Fruit fly (Drosophila melanogaster) whole organism, embryonic: ENCODE measurements around the gene Naxe.

Source experiments
- Abd-B ChIP-seq: fragments of 200-800 bp; sonication (Bioruptor generic); optimal IDR thresholded peaks from 2 replicates; lab custom pipeline; 2018; ENCODE audit warnings: missing biosample characterization, mild to moderate bottlenecking, missing genetic modification characterization, moderate library complexity
- Awh ChIP-seq: fragments of 200-800 bp; sonication (Bioruptor generic); IDR thresholded peaks from 2 replicates; pipeline ENCODE4, ENCODE4 v1.3.6; 2022; ENCODE audit warnings: missing biosample characterization, missing genetic modification characterization
- CG10147 ChIP-seq: fragments of 200-800 bp; sonication (Bioruptor generic); optimal IDR thresholded peaks from 2 replicates; lab custom pipeline; 2019; ENCODE audit warnings: missing biosample characterization, mild to moderate bottlenecking, missing genetic modification characterization, moderate library complexity
- CG10462 ChIP-seq: fragments of 200-800 bp; sonication (Bioruptor generic); optimal IDR thresholded peaks from 2 replicates; lab custom pipeline; 2016; ENCODE audit warnings: missing biosample characterization, missing genetic modification characterization
- CG10543 ChIP-seq: fragments of 200-800 bp; sonication (Bioruptor generic); optimal IDR thresholded peaks from 3 replicates; lab custom pipeline; 2017; ENCODE audit warnings: missing biosample characterization, mild to moderate bottlenecking, missing genetic modification characterization, moderate library complexity
- CG10959 ChIP-seq: fragments of 200-800 bp; sonication (Bioruptor generic); IDR thresholded peaks from 2 replicates; pipeline ENCODE4 v1.3.6; 2022; ENCODE audit warnings: missing biosample characterization, missing genetic modification characterization
- CG11247 ChIP-seq: fragments of 200-800 bp; sonication (Bioruptor generic); IDR thresholded peaks from 2 replicates; pipeline ENCODE4 v1.3.6; 2022; ENCODE audit warnings: missing biosample characterization, missing genetic modification characterization
- CG11504 ChIP-seq: fragments of 200-800 bp; sonication (Bioruptor generic); optimal IDR thresholded peaks from 3 replicates; lab custom pipeline; 2019; ENCODE audit warnings: missing biosample characterization, mild to moderate bottlenecking, missing genetic modification characterization, moderate library complexity
- CG1233 ChIP-seq: fragments of 200-800 bp; sonication (Bioruptor generic); optimal IDR thresholded peaks from 4 replicates; lab custom pipeline; 2018; ENCODE audit warnings: missing biosample characterization, mild to moderate bottlenecking, missing genetic modification characterization
- CG14441 ChIP-seq: fragments of 200-800 bp; sonication (Bioruptor generic); IDR thresholded peaks from 2 replicates; pipeline ENCODE4 v1.3.6; 2022; ENCODE audit warnings: missing biosample characterization, missing genetic modification characterization
- CG15269 ChIP-seq: fragments of 200-800 bp; sonication (Bioruptor generic); optimal IDR thresholded peaks from 2 replicates; lab custom pipeline; 2018; ENCODE audit warnings: missing biosample characterization, mild to moderate bottlenecking, missing genetic modification characterization, moderate library complexity
- CG17328 ChIP-seq: fragments of 200-800 bp; sonication (Bioruptor generic); IDR thresholded peaks from 2 replicates; pipeline ENCODE4 v1.3.6; 2022; ENCODE audit warnings: missing biosample characterization, missing genetic modification characterization
- CG17802 ChIP-seq: fragments of 200-800 bp; sonication (Bioruptor generic); optimal IDR thresholded peaks from 2 replicates; lab custom pipeline; 2018; ENCODE audit warnings: missing biosample characterization, mild to moderate bottlenecking, missing genetic modification characterization, moderate library complexity
- CG4707 ChIP-seq: fragments of 200-800 bp; sonication (Bioruptor generic); optimal IDR thresholded peaks from 2 replicates; lab custom pipeline; 2018; ENCODE audit warnings: missing biosample characterization, mild to moderate bottlenecking, missing genetic modification characterization, moderate library complexity
- CG6791 ChIP-seq: fragments of 200-800 bp; sonication (Bioruptor generic); IDR thresholded peaks from 3 replicates; pipeline ENCODE4 v1.3.6; 2022; ENCODE audit warnings: missing biosample characterization, missing genetic modification characterization; ENCODE audit not compliant: partially characterized antibody
- CG7372 ChIP-seq: fragments of 200-800 bp; sonication (Bioruptor generic); IDR thresholded peaks from 2 replicates; pipeline ENCODE4 v1.3.6; 2022; ENCODE audit warnings: missing biosample characterization, missing genetic modification characterization
- CG7928 ChIP-seq: fragments of 200-800 bp; sonication (Bioruptor generic); optimal IDR thresholded peaks from 2 replicates; lab custom pipeline; 2017; ENCODE audit warnings: missing biosample characterization, mild to moderate bottlenecking, missing genetic modification characterization
- CG7987 ChIP-seq: fragments of 200-800 bp; sonication (Bioruptor generic); optimal IDR thresholded peaks from 2 replicates; lab custom pipeline; 2018; ENCODE audit warnings: missing biosample characterization, mild to moderate bottlenecking, missing genetic modification characterization, moderate library complexity
- CG8281 ChIP-seq: fragments of 200-800 bp; sonication (Bioruptor generic); optimal IDR thresholded peaks from 2 replicates; lab custom pipeline; 2018; ENCODE audit warnings: missing biosample characterization, mild to moderate bottlenecking, missing genetic modification characterization, moderate library complexity
- CG9876 ChIP-seq: fragments of 200-800 bp; sonication (Bioruptor generic); optimal IDR thresholded peaks from 2 replicates; lab custom pipeline; 2016; ENCODE audit warnings: missing biosample characterization, missing genetic modification characterization
- Dp ChIP-seq: fragments of 200-800 bp; sonication (Bioruptor generic); optimal IDR thresholded peaks from 2 replicates; lab custom pipeline; 2018; ENCODE audit warnings: missing biosample characterization, mild to moderate bottlenecking, missing genetic modification characterization, moderate library complexity
- Eip74EF ChIP-seq, 2 experiments: fragments of 200-800 bp in 1 of 2; fragments of >200 bp in 1 of 2; sonication (Bioruptor generic) in 1 of 2; optimal IDR thresholded peaks; 2 replicates each; lab custom pipeline; 2017 to 2019; ENCODE audit warnings: missing biosample characterization in 2 of 2, missing genetic modification characterization in 2 of 2, mild to moderate bottlenecking in 1 of 2, moderate library complexity in 1 of 2
- Hr3 ChIP-seq: fragments of 200-800 bp; sonication (Bioruptor generic); optimal IDR thresholded peaks from 3 replicates; lab custom pipeline; 2016; ENCODE audit warnings: missing biosample characterization, missing genetic modification characterization
- Lpt ChIP-seq: fragments of >200 bp; optimal IDR thresholded peaks from 2 replicates; lab custom pipeline; 2018; ENCODE audit warnings: missing biosample characterization, missing genetic modification characterization
- NK7.1 ChIP-seq: fragments of 200-800 bp; sonication (Bioruptor generic); optimal IDR thresholded peaks from 3 replicates; lab custom pipeline; 2016; ENCODE audit warnings: missing biosample characterization, missing genetic modification characterization
- Side ChIP-seq: fragments of 200-800 bp; sonication (Bioruptor generic); optimal IDR thresholded peaks from 2 replicates; lab custom pipeline; 2016; ENCODE audit warnings: missing biosample characterization, missing genetic modification characterization
- Xrp1 ChIP-seq: fragments of 200-800 bp; sonication (Bioruptor generic); IDR thresholded peaks from 2 replicates; pipeline ENCODE4 v1.3.6; 2022; ENCODE audit warnings: missing biosample characterization, missing genetic modification characterization
- ato ChIP-seq: fragments of 200-800 bp; sonication (Bioruptor generic); IDR thresholded peaks from 2 replicates; pipeline ENCODE4 v1.3.6; 2022; ENCODE audit warnings: missing biosample characterization, missing genetic modification characterization; ENCODE audit not compliant: partially characterized antibody
- bcd ChIP-seq: fragments of 200-800 bp; sonication (Bioruptor generic); optimal IDR thresholded peaks from 2 replicates; lab custom pipeline; 2017; ENCODE audit warnings: missing biosample characterization, mild to moderate bottlenecking, missing genetic modification characterization
- bigmax ChIP-seq: fragments of 200-800 bp; sonication (Bioruptor generic); optimal IDR thresholded peaks from 2 replicates; lab custom pipeline; 2018; ENCODE audit warnings: missing biosample characterization, mild to moderate bottlenecking, missing genetic modification characterization
- btn ChIP-seq: fragments of 200-800 bp; sonication (Bioruptor generic); optimal IDR thresholded peaks from 2 replicates; lab custom pipeline; 2016; ENCODE audit warnings: missing biosample characterization, missing genetic modification characterization
- chinmo ChIP-seq: fragments of 200-800 bp; sonication (Bioruptor generic); IDR thresholded peaks from 4 replicates; pipeline ENCODE4 v1.3.6; 2022; ENCODE audit warnings: missing biosample characterization, missing genetic modification characterization; ENCODE audit not compliant: partially characterized antibody
- crc ChIP-seq: fragments of 200-800 bp; sonication (Bioruptor generic); optimal IDR thresholded peaks from 2 replicates; lab custom pipeline; 2016; ENCODE audit warnings: missing biosample characterization, missing genetic modification characterization
- crol ChIP-seq: fragments of 200-800 bp; sonication (Bioruptor generic); IDR thresholded peaks from 2 replicates; pipeline ENCODE4 v1.3.6; 2022; ENCODE audit warnings: missing biosample characterization, missing genetic modification characterization
- dan ChIP-seq: fragments of 200-800 bp; sonication (Bioruptor generic); IDR thresholded peaks from 2 replicates; pipeline ENCODE4 v1.3.6; 2022; ENCODE audit warnings: missing biosample characterization, missing genetic modification characterization
- exex ChIP-seq: fragments of 200-800 bp; sonication (Bioruptor generic); optimal IDR thresholded peaks from 4 replicates; lab custom pipeline; 2018; ENCODE audit warnings: missing biosample characterization, mild to moderate bottlenecking, missing genetic modification characterization, moderate library complexity
- fru ChIP-seq: fragments of >200 bp; optimal IDR thresholded peaks from 2 replicates; lab custom pipeline; 2017
- fu2 ChIP-seq: fragments of 200-800 bp; sonication (Bioruptor generic); optimal IDR thresholded peaks from 2 replicates; lab custom pipeline; 2016; ENCODE audit warnings: missing biosample characterization, missing genetic modification characterization
- hbn ChIP-seq: fragments of 200-800 bp; sonication (Bioruptor generic); IDR thresholded peaks from 2 replicates; pipeline ENCODE4 v1.3.6; 2022; ENCODE audit warnings: missing biosample characterization, missing genetic modification characterization; ENCODE audit not compliant: partially characterized antibody
- hkb ChIP-seq, 2 experiments: fragments of 200-800 bp in 1 of 2; fragments of >200 bp in 1 of 2; sonication (Bioruptor generic) in 1 of 2; IDR thresholded peaks in 1 of 2; optimal IDR thresholded peaks in 1 of 2; 2 replicates each; pipeline versions ENCODE4 v1.3.6 to Lab custom; 2017 to 2022; ENCODE audit warnings: missing biosample characterization in 1 of 2, missing genetic modification characterization in 1 of 2
- kah ChIP-seq: fragments of 200-800 bp; sonication (Bioruptor generic); optimal IDR thresholded peaks from 2 replicates; lab custom pipeline; 2018; ENCODE audit warnings: missing biosample characterization, mild to moderate bottlenecking, missing genetic modification characterization
- kni ChIP-seq: fragments of 200-800 bp; sonication (Bioruptor generic); optimal IDR thresholded peaks from 3 replicates; lab custom pipeline; 2017; ENCODE audit warnings: mild to moderate bottlenecking, missing biosample characterization, missing genetic modification reagents, missing genetic modification characterization
- luna ChIP-seq: fragments of 200-800 bp; sonication (Bioruptor generic); optimal IDR thresholded peaks from 2 replicates; lab custom pipeline; 2016; ENCODE audit warnings: missing biosample characterization, missing genetic modification characterization
- phol ChIP-seq: fragments of 200-800 bp; sonication (Bioruptor generic); optimal IDR thresholded peaks from 3 replicates; lab custom pipeline; 2018; ENCODE audit warnings: missing biosample characterization, mild to moderate bottlenecking, missing genetic modification characterization, moderate library complexity
- run ChIP-seq: fragments of 200-800 bp; sonication (Bioruptor generic); optimal IDR thresholded peaks from 3 replicates; lab custom pipeline; 2018; ENCODE audit warnings: missing biosample characterization, mild to moderate bottlenecking, missing genetic modification characterization
- seq ChIP-seq: fragments of 200-800 bp; sonication (Bioruptor generic); IDR thresholded peaks from 2 replicates; pipeline ENCODE4 v1.3.6; 2022; ENCODE audit warnings: missing biosample characterization, missing genetic modification characterization
- sim ChIP-seq: fragments of 200-800 bp; sonication (Bioruptor generic); IDR thresholded peaks from 2 replicates; pipeline ENCODE4 v1.3.6; 2022; ENCODE audit warnings: missing biosample characterization, missing genetic modification characterization
- tll ChIP-seq, 2 experiments: fragments of 200-800 bp in 1 of 2; fragments of >200 bp in 1 of 2; sonication (Bioruptor generic) in 1 of 2; optimal IDR thresholded peaks; 2 replicates each; lab custom pipeline; 2017 to 2019; ENCODE audit warnings: missing biosample characterization in 2 of 2, missing genetic modification characterization in 2 of 2, mild to moderate bottlenecking in 1 of 2, moderate library complexity in 1 of 2
- zf30C ChIP-seq: fragments of 200-800 bp; sonication (Bioruptor generic); optimal IDR thresholded peaks from 3 replicates; lab custom pipeline; 2018; ENCODE audit warnings: missing biosample characterization, mild to moderate bottlenecking, missing genetic modification characterization

The Naxe gene

DNA sequence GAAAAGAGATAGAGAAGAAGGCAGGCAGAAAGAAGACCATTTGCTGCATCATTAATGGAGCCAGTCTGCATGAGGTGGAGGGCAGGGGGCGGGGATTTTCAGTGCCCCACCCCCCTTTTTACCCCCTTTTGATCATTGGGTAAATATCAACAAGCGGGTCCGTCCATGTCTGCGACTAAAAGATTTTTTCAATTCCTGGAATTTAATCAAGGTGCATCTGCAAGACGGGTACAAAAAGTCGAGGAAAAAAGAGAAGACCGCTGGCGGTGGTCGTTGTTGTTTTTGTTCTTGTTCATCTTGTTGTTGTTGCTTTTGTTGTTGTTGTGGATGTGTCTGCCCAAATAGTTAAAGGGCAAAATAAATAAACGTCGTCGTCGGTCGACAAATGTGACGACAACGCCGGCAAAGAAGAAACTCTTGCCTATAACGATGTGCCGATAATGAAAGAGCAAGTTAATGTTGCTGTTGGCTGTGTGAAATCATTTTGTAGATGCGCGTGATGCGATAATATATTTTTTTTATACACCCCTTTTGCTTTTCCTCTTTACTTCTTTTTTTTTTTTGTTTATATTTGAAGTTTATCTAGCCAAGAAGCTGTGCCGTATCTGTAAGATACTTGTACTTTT is 29.7 kb upstream of the Naxe start (continued):
- no peak for TF ChIP-seq CG10959 (GFP tag; lab: Robert Waterston, UW)
- TF ChIP-seq ato (GFP tag; lab: Robert Waterston, UW) = no peak
- no peak for TF ChIP-seq luna (GFP tag; lab: Kevin White, UChicago)
- TF ChIP-seq CG17802 = no peak
- TF ChIP-seq tll (GFP tag; optimal IDR thresholded peaks at IDR 0.05; lab: Kevin White, UChicago) = no peak
- TF ChIP-seq chinmo (GFP tag; lab: Robert Waterston, UW) = no peak
- no peak for TF ChIP-seq Dp (GFP tag; lab: Kevin White, UChicago)
- peak; percentile 82 for TF ChIP-seq crol (GFP tag; lab: Robert Waterston, UW)
- TF ChIP-seq bigmax (GFP tag; lab: Kevin White, UChicago) = no peak
- no peak for TF ChIP-seq CG14441 (GFP tag; lab: Robert Waterston, UW)
- no peak for TF ChIP-seq Hr3 (GFP tag; lab: Kevin White, UChicago)
- TF ChIP-seq CG6791 (GFP tag; lab: Robert Waterston, UW) = no peak
- no peak for TF ChIP-seq hbn (GFP tag; lab: Robert Waterston, UW)
- no peak for TF ChIP-seq CG10462 (GFP tag; lab: Kevin White, UChicago)
- TF ChIP-seq NK7.1 (GFP tag; lab: Kevin White, UChicago) = no peak
- no peak for TF ChIP-seq CG7928
- no peak for TF ChIP-seq Abd-B (GFP tag; lab: Kevin White, UChicago)
- no peak for TF ChIP-seq CG8281 (tag; lab: Kevin White, UChicago)
- TF ChIP-seq kni = peak; percentile 74
- TF ChIP-seq exex (tag; lab: Kevin White, UChicago) = no peak
- peak; percentile 20 for TF ChIP-seq Side (GFP tag; lab: Kevin White, UChicago)
- TF ChIP-seq CG17328 (GFP tag; lab: Robert Waterston, UW) = no peak
- no peak for TF ChIP-seq kah (GFP tag; lab: Kevin White, UChicago)
- TF ChIP-seq Awh (GFP tag; lab: Robert Waterston, UW) = peak; percentile 77
- TF ChIP-seq btn = peak; percentile 25
- TF ChIP-seq CG7372 = no peak
- no peak for TF ChIP-seq Eip74EF (GFP tag; optimal IDR thresholded peaks at IDR 0.05; lab: Kevin White, UChicago)
- TF ChIP-seq CG7987 (GFP tag; lab: Kevin White, UChicago) = no peak
- no peak for TF ChIP-seq hkb (optimal IDR thresholded peaks at IDR 0.05; lab: Kevin White, UChicago)
- peak; percentile 37; the same call in 1 of the 2 replicates for TF ChIP-seq hkb (GFP tag; IDR thresholded peaks at IDR 0.05; lab: Robert Waterston, UW)
- TF ChIP-seq dan (GFP tag; lab: Robert Waterston, UW) = no peak
- no peak for TF ChIP-seq fu2 (GFP tag; lab: Kevin White, UChicago)
- no peak for TF ChIP-seq phol (tag; lab: Kevin White, UChicago)
- no peak for TF ChIP-seq CG9876
- TF ChIP-seq seq (GFP tag; lab: Robert Waterston, UW) = 0 out of 2 replicates have a peak, but pooled peaks have one; percentile 17
- TF ChIP-seq CG11504 (tag; lab: Kevin White, UChicago) = no peak
- TF ChIP-seq bcd = peak; percentile 34
- no peak for TF ChIP-seq CG10543 (GFP tag; lab: Kevin White, UChicago)
- no peak for TF ChIP-seq fru (lab: Kevin White, UChicago)
- TF ChIP-seq crc (GFP tag; lab: Kevin White, UChicago) = no peak
- no peak for TF ChIP-seq run (tag; lab: Kevin White, UChicago)
- TF ChIP-seq zf30C (GFP tag; lab: Kevin White, UChicago) = no peak
- TF ChIP-seq Xrp1 = peak; percentile 66
- no peak for TF ChIP-seq Lpt (GFP tag; lab: Kevin White, UChicago)
- TF ChIP-seq CG10147 (GFP tag; lab: Kevin White, UChicago) = no peak
- peak; percentile 20; the same call in 1 of the 2 replicates for TF ChIP-seq CG11247 (GFP tag; lab: Robert Waterston, UW)
- no peak for TF ChIP-seq CG15269 (tag; lab: Kevin White, UChicago)
- no peak for TF ChIP-seq CG4707
- no peak for TF ChIP-seq sim
- TF ChIP-seq CG1233 (GFP tag; lab: Kevin White, UChicago) = no peak
